Worm (Caenorhabditis elegans) whole organism, young adult: ENCODE results near the gene srd-21.

ENCODE experiments used
- B0261.1 ChIP-seq: sonication (generic microtip); optimal IDR thresholded peaks from 2 replicates; lab custom pipeline; 2016; ENCODE audit warnings: mild to moderate bottlenecking, missing genetic modification characterization, moderate library complexity, missing compliant biosample characterization
- C17E4.6 ChIP-seq: fragments of 200-800 bp; sonication (Bioruptor generic); IDR thresholded peaks from 2 replicates; pipeline ENCODE4 v1.3.6; 2022; ENCODE audit warnings: missing genetic modification reagents, missing genetic modification characterization, missing compliant biosample characterization
- F37B4.10 ChIP-seq: fragments of 200-800 bp; sonication (Bioruptor generic); IDR thresholded peaks from 2 replicates; pipeline ENCODE4 v1.3.6; 2022; ENCODE audit warnings: missing genetic modification characterization, missing compliant biosample characterization
- K11D2.4 ChIP-seq: fragments of 200-800 bp; sonication (Bioruptor generic); IDR thresholded peaks from 2 replicates; pipeline ENCODE4 v1.3.6; 2022; ENCODE audit warnings: missing genetic modification reagents, missing genetic modification characterization, missing compliant biosample characterization
- T07F8.4 ChIP-seq: sonication (generic microtip); optimal IDR thresholded peaks from 2 replicates; lab custom pipeline; 2016; ENCODE audit warnings: mild to moderate bottlenecking, missing genetic modification characterization, moderate library complexity, missing compliant biosample characterization
- Y53F4B.3 ChIP-seq: fragments of 200-800 bp; sonication (Bioruptor generic); IDR thresholded peaks from 2 replicates; pipeline ENCODE4 v1.3.6; 2022; ENCODE audit warnings: missing genetic modification reagents, missing genetic modification characterization, missing compliant biosample characterization
- Y53G8AR.9 ChIP-seq: fragments of 200-800 bp; sonication (Bioruptor generic); conservative IDR thresholded peaks from 2 replicates; pipeline ENCODE4 v1.3.6; 2022; ENCODE audit warnings: missing genetic modification reagents, missing genetic modification characterization, missing compliant biosample characterization
- Y79H2A.3 ChIP-seq: fragments of 200-800 bp; sonication (Bioruptor generic); conservative IDR thresholded peaks from 2 replicates; pipeline ENCODE4 v1.3.6; 2022; ENCODE audit warnings: missing genetic modification reagents, missing genetic modification characterization, missing compliant biosample characterization
- akir-1 ChIP-seq: fragments of 200-800 bp; sonication (Bioruptor generic); optimal IDR thresholded peaks from 2 replicates; lab custom pipeline; 2018; ENCODE audit warnings: mild to moderate bottlenecking, missing genetic modification characterization, moderate library complexity, missing compliant biosample characterization
- aptf-2 ChIP-seq: fragments of 200-800 bp; sonication (Bioruptor generic); conservative IDR thresholded peaks from 2 replicates; pipeline ENCODE4 v1.3.6; 2022; ENCODE audit warnings: missing genetic modification reagents, missing genetic modification characterization, missing compliant biosample characterization
- athp-1 ChIP-seq: sonication (generic microtip); optimal IDR thresholded peaks from 2 replicates; lab custom pipeline; 2017; ENCODE audit warnings: mild to moderate bottlenecking, missing genetic modification characterization, missing compliant biosample characterization
- attf-6 ChIP-seq: fragments of 200-800 bp; sonication (Bioruptor generic); IDR thresholded peaks from 2 replicates; pipeline ENCODE4 v1.3.6; 2022; ENCODE audit warnings: missing genetic modification reagents, missing genetic modification characterization, missing compliant biosample characterization
- bed-2 ChIP-seq: fragments of 200-800 bp; sonication (Bioruptor generic); IDR thresholded peaks from 2 replicates; pipeline ENCODE4 v1.3.6; 2022; ENCODE audit warnings: missing genetic modification reagents, missing genetic modification characterization, missing compliant biosample characterization
- ccch-3 ChIP-seq: fragments of 200-800 bp; sonication (Bioruptor generic); optimal IDR thresholded peaks from 2 replicates; lab custom pipeline; 2018; ENCODE audit warnings: mild to moderate bottlenecking, missing genetic modification characterization, missing compliant biosample characterization
- ceh-27 ChIP-seq: fragments of 200-800 bp; sonication (Bioruptor generic); optimal IDR thresholded peaks from 2 replicates; lab custom pipeline; 2018; ENCODE audit warnings: mild to moderate bottlenecking, missing genetic modification characterization, moderate library complexity, missing compliant biosample characterization
- ceh-79 ChIP-seq: sonication (generic microtip); optimal IDR thresholded peaks from 2 replicates; lab custom pipeline; 2017; ENCODE audit warnings: mild to moderate bottlenecking, missing genetic modification characterization, missing compliant biosample characterization
- die-1 ChIP-seq: sonication (generic microtip); optimal IDR thresholded peaks from 2 replicates; lab custom pipeline; 2016; ENCODE audit warnings: missing genotype, mild to moderate bottlenecking, missing genetic modification characterization, missing compliant biosample characterization
- dox-1 ChIP-seq: fragments of 200-800 bp; sonication (Bioruptor generic); IDR thresholded peaks from 2 replicates; pipeline ENCODE4 v1.3.6; 2022; ENCODE audit warnings: missing genetic modification reagents, missing genetic modification characterization, missing compliant biosample characterization
- efl-1 ChIP-seq: fragments of 150-350 bp; optimal IDR thresholded peaks from 2 replicates; lab custom pipeline; 2014; ENCODE audit warnings: missing biosample characterization, missing genetic modification reagents, missing genetic modification characterization
- egl-18 ChIP-seq: fragments of 200-800 bp; sonication (Bioruptor generic); IDR thresholded peaks from 2 replicates; pipeline ENCODE4 v1.3.6; 2022; ENCODE audit warnings: missing genetic modification reagents, missing genetic modification characterization, missing compliant biosample characterization
- ets-4 ChIP-seq: fragments of 200-800 bp; sonication (Bioruptor generic); optimal IDR thresholded peaks from 2 replicates; lab custom pipeline; 2018; ENCODE audit warnings: mild to moderate bottlenecking, missing genetic modification characterization, missing compliant biosample characterization
- fkh-3 ChIP-seq: sonication (generic microtip); optimal IDR thresholded peaks from 2 replicates; lab custom pipeline; 2016; ENCODE audit warnings: mild to moderate bottlenecking, missing genetic modification characterization, missing compliant biosample characterization
- hlh-12 ChIP-seq: sonication (generic microtip); optimal IDR thresholded peaks from 2 replicates; lab custom pipeline; 2016; ENCODE audit warnings: missing genetic modification characterization, missing compliant biosample characterization
- hsf-1 ChIP-seq: fragments of 200-800 bp; sonication (Bioruptor generic); IDR thresholded peaks from 2 replicates; pipeline ENCODE4 v1.3.6; 2022; ENCODE audit warnings: missing genetic modification reagents, missing genetic modification characterization, missing compliant biosample characterization
- lag-1 ChIP-seq: fragments of 200-800 bp; sonication (Bioruptor generic); IDR thresholded peaks from 2 replicates; pipeline ENCODE4 v1.3.6; 2022; ENCODE audit warnings: missing genetic modification reagents, missing genetic modification characterization, missing compliant biosample characterization
- lin-26 ChIP-seq: fragments of 200-800 bp; sonication (Bioruptor generic); IDR thresholded peaks from 2 replicates; pipeline ENCODE4 v1.3.6; 2022; ENCODE audit warnings: missing genetic modification reagents, missing genetic modification characterization, missing compliant biosample characterization
- madf-10 ChIP-seq: sonication (generic microtip); optimal IDR thresholded peaks from 2 replicates; lab custom pipeline; 2016; ENCODE audit warnings: mild to moderate bottlenecking, missing genetic modification characterization, missing compliant biosample characterization
- madf-3 ChIP-seq: fragments of 200-800 bp; sonication (Bioruptor generic); IDR thresholded peaks from 2 replicates; pipeline ENCODE4 v1.3.6; 2022; ENCODE audit warnings: missing genetic modification reagents, missing genetic modification characterization, missing compliant biosample characterization
- nfya-1 ChIP-seq: sonication (generic microtip); optimal IDR thresholded peaks from 2 replicates; lab custom pipeline; 2017; ENCODE audit warnings: antibody characterized with exemption, missing compliant biosample characterization, missing genetic modification characterization, borderline replicate concordance; ENCODE audit not compliant: insufficient read depth
- pha-4 ChIP-seq: fragments of 150-350 bp; sonication (generic microtip); optimal IDR thresholded peaks from 2 replicates; lab custom pipeline; 2014; ENCODE audit warnings: missing biosample characterization, missing genetic modification reagents, missing genetic modification characterization
- rcor-1 ChIP-seq: fragments of 200-800 bp; sonication (Bioruptor generic); IDR thresholded peaks from 2 replicates; pipeline ENCODE4 v1.3.6; 2022; ENCODE audit warnings: missing genetic modification reagents, missing genetic modification characterization, missing compliant biosample characterization
- sptf-2 ChIP-seq: fragments of 200-800 bp; sonication (Bioruptor generic); optimal IDR thresholded peaks from 2 replicates; lab custom pipeline; 2018; ENCODE audit warnings: mild to moderate bottlenecking, missing genetic modification characterization, missing compliant biosample characterization
- tbx-9 ChIP-seq: sonication (generic microtip); optimal IDR thresholded peaks from 2 replicates; lab custom pipeline; 2016; ENCODE audit warnings: borderline replicate concordance, missing genetic modification characterization, inconsistent platforms, missing compliant biosample characterization
- tlf-1 ChIP-seq: fragments of 200-800 bp; sonication (Bioruptor generic); optimal IDR thresholded peaks from 2 replicates; lab custom pipeline; 2018; ENCODE audit warnings: mild to moderate bottlenecking, missing genetic modification characterization, missing compliant biosample characterization
- unc-130 ChIP-seq: sonication (generic microtip); optimal IDR thresholded peaks from 2 replicates; lab custom pipeline; 2016; ENCODE audit warnings: missing genetic modification reagents, missing genetic modification characterization, missing compliant biosample characterization
- xnd-1 ChIP-seq: sonication (generic microtip); optimal IDR thresholded peaks from 2 replicates; lab custom pipeline; 2016; ENCODE audit warnings: missing genotype, missing genetic modification reagents, missing genetic modification characterization, missing compliant biosample characterization
- zfh-2 ChIP-seq: fragments of 200-800 bp; sonication (Bioruptor generic); conservative IDR thresholded peaks from 2 replicates; pipeline ENCODE4 v1.3.6; 2022; ENCODE audit warnings: missing genetic modification reagents, missing genetic modification characterization, missing compliant biosample characterization
- ztf-18 ChIP-seq: sonication (generic microtip); optimal IDR thresholded peaks from 2 replicates; lab custom pipeline; 2016; ENCODE audit warnings: missing genotype, mild to moderate bottlenecking, missing genetic modification characterization, missing compliant biosample characterization
- ztf-26 ChIP-seq: sonication (generic microtip); optimal IDR thresholded peaks from 2 replicates; lab custom pipeline; 2017; ENCODE audit warnings: missing genetic modification characterization, missing compliant biosample characterization

srd-21 gene

ce11 chrV:16674399-16674798 is 44.7 kb downstream of the srd-21 start:
- no peak for TF ChIP-seq pha-4 (tag; lab: Kevin White, UChicago)
- no peak for TF ChIP-seq unc-130 (GFP tag; lab: Kevin White, UChicago)
- no peak for TF ChIP-seq F37B4.10
- TF ChIP-seq aptf-2 (GFP tag; lab: Robert Waterston, UW) = no peak
- TF ChIP-seq zfh-2 (GFP tag; lab: Robert Waterston, UW) = no peak
- no peak for TF ChIP-seq Y53F4B.3 (GFP tag; lab: Robert Waterston, UW)
- TF ChIP-seq nfya-1 (tag; lab: Kevin White, UChicago) = no peak
- TF ChIP-seq tbx-9 = no peak
- no peak for TF ChIP-seq ztf-26 (tag; lab: Kevin White, UChicago)
- no peak for TF ChIP-seq xnd-1
- TF ChIP-seq madf-3 (GFP tag; lab: Robert Waterston, UW) = no peak
- TF ChIP-seq K11D2.4 (GFP tag; lab: Robert Waterston, UW) = no peak
- no peak for TF ChIP-seq dox-1 (GFP tag; lab: Robert Waterston, UW)
- TF ChIP-seq ets-4 (GFP tag; lab: Kevin White, UChicago) = no peak

ce11 chrV:16675553-16675952 is 45.9 kb downstream of the srd-21 start, which contains the start of gene srz-1:
Gene srz-1, plus strand, starts transcription at chrV:16675853.
- TF ChIP-seq lag-1 (no peak), ceh-79 (no peak), athp-1 (tag; lab: Kevin White, UChicago) (no peak)

- TF ChIP-seq ztf-18 (tag; lab: Kevin White, UChicago) (no peak), egl-18 (GFP tag; lab: Robert Waterston, UW) (no peak), madf-10 (tag; lab: Kevin White, UChicago) (no peak), B0261.1 (tag; lab: Kevin White, UChicago) (no peak), fkh-3 (tag; lab: Kevin White, UChicago) (no peak), C17E4.6 (GFP tag; lab: Robert Waterston, UW) (no peak), unc-130 (GFP tag; lab: Kevin White, UChicago) (no peak), hlh-12 (tag; lab: Kevin White, UChicago) (no peak), die-1 (no peak), athp-1 (tag; lab: Kevin White, UChicago) (no peak), Y79H2A.3 (GFP tag; lab: Robert Waterston, UW) (no peak), ccch-3 (GFP tag; lab: Kevin White, UChicago) (no peak), akir-1 (GFP tag; lab: Kevin White, UChicago) (no peak)
- TF ChIP-seq, all 124 proteins: peak for 0
Observed at ce11 chrV:16679237-16679636, 49.5 kb downstream of the srd-21 start, which contains the start of gene srz-103. Gene srz-103, minus strand, starts transcription at chrV:16679337.

ce11 chrV:16679981-16680380 is 50.3 kb downstream of the srd-21 start, which contains the start of gene srw-44:
Gene srw-44, plus strand, starts transcription at chrV:16680281.
- no peak for TF ChIP-seq efl-1 (GFP tag; lab: Kevin White, UChicago)
- no peak for TF ChIP-seq bed-2 (GFP tag; lab: Robert Waterston, UW)
- TF ChIP-seq ceh-27 = no peak
- no peak for TF ChIP-seq attf-6 (GFP tag; lab: Robert Waterston, UW)
- no peak for TF ChIP-seq hsf-1 (GFP tag; lab: Robert Waterston, UW)
- no peak for TF ChIP-seq rcor-1
- no peak for TF ChIP-seq T07F8.4
- no peak for TF ChIP-seq sptf-2 (GFP tag; lab: Kevin White, UChicago)
- no peak for TF ChIP-seq Y53G8AR.9 (GFP tag; lab: Robert Waterston, UW)
- TF ChIP-seq lin-26 (GFP tag; lab: Robert Waterston, UW) = no peak
- TF ChIP-seq ccch-3 (GFP tag; lab: Kevin White, UChicago) = no peak
- no peak for TF ChIP-seq pha-4 (tag; lab: Kevin White, UChicago)
- no peak for TF ChIP-seq tlf-1 (GFP tag; lab: Kevin White, UChicago)
